Worm (Caenorhabditis elegans) whole organism, L3 larva: Measurements from ENCODE around the gene cutl-17.

Experiments
- egl-27 ChIP-seq: sonication (generic microtip); optimal IDR thresholded peaks from 4 replicates; lab custom pipeline; 2017; ENCODE audit warnings: missing biosample characterization, missing genetic modification reagents, missing genetic modification characterization
- mdl-1 ChIP-seq: fragments of 150-350 bp; optimal IDR thresholded peaks from 2 replicates; lab custom pipeline; 2014; ENCODE audit warnings: missing biosample characterization, missing genetic modification characterization
- nhr-237 ChIP-seq: fragments of 150-350 bp; optimal IDR thresholded peaks from 2 replicates; lab custom pipeline; 2014; ENCODE audit warnings: missing biosample characterization, missing genetic modification characterization
- nhr-76 ChIP-seq: fragments of 150-350 bp; sonication (generic microtip); optimal IDR thresholded peaks from 5 replicates; lab custom pipeline; 2014; ENCODE audit warnings: missing biosample characterization, missing genetic modification characterization
- unc-39 ChIP-seq: sonication (generic microtip); optimal IDR thresholded peaks from 4 replicates; lab custom pipeline; 2017; ENCODE audit warnings: missing biosample characterization, missing genetic modification characterization

DNA sequence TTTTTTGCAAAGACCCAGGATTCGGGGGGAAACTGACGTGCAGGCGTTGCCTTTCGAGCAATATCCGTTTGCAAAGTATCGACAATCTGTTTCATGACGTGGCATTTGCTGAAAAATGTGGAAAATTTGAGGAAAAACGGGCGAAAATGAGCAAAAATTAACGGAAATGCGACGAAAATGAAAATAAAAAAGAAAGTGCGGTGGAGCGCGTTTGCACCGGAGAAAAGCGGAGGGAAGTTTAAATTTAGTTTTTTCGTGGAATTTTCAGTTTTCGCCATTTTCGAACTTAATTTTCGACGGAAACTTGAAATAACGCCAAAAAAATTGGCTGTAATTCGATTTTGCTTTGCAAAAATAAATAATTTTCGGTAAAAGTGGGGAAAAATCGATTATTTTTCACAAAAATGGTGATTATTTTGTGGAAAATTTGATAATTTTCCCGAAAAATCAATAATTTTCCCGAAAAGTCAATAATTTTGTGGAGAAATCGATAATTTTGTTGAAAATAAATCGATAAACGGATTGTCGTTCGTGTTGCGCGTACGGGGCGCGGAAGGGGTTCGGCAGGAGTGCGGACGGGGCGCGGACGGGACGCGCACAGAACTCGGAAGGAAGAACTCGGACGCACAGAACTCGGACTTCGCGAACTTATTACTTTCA is 53.4 kb downstream of the cutl-17 start:
- TF ChIP-seq nhr-237, result no peak
- TF ChIP-seq mdl-1 (tag; lab: Kevin White, UChicago), result no peak
- TF ChIP-seq egl-27 (tag; lab: Kevin White, UChicago), result no peak
- no peak for TF ChIP-seq unc-39 (tag; lab: Kevin White, UChicago)
- no peak for TF ChIP-seq nhr-76
